Fruit fly (Drosophila melanogaster) whole organism, embryonic: ENCODE measurements around the gene fry.

Experiments
- Adf1 ChIP-seq: fragments of 200-800 bp; sonication (Bioruptor generic); IDR thresholded peaks from 2 replicates; pipeline ENCODE4 v1.3.6; 2022; ENCODE audit warnings: missing biosample characterization, missing genetic modification characterization
- Atf6 ChIP-seq: fragments of 200-800 bp; sonication (Bioruptor generic); IDR thresholded peaks from 2 replicates; pipeline ENCODE4 v1.3.6; 2022; ENCODE audit warnings: missing biosample characterization, missing genetic modification characterization
- CG10147 ChIP-seq: fragments of 200-800 bp; sonication (Bioruptor generic); optimal IDR thresholded peaks from 2 replicates; lab custom pipeline; 2019; ENCODE audit warnings: missing biosample characterization, mild to moderate bottlenecking, missing genetic modification characterization, moderate library complexity
- CG11085 ChIP-seq: fragments of 200-800 bp; sonication (Bioruptor generic); IDR thresholded peaks from 2 replicates; pipeline ENCODE4 v1.3.6; 2022; ENCODE audit warnings: missing biosample characterization, missing genetic modification characterization
- CG11247 ChIP-seq: fragments of 200-800 bp; sonication (Bioruptor generic); IDR thresholded peaks from 2 replicates; pipeline ENCODE4 v1.3.6; 2022; ENCODE audit warnings: missing biosample characterization, missing genetic modification characterization
- CG1233 ChIP-seq: fragments of 200-800 bp; sonication (Bioruptor generic); optimal IDR thresholded peaks from 4 replicates; lab custom pipeline; 2018; ENCODE audit warnings: missing biosample characterization, mild to moderate bottlenecking, missing genetic modification characterization
- CG12391 ChIP-seq: fragments of 200-800 bp; sonication (Bioruptor generic); optimal IDR thresholded peaks from 3 replicates; lab custom pipeline; 2018; ENCODE audit warnings: missing biosample characterization, mild to moderate bottlenecking, missing genetic modification characterization, moderate library complexity
- CG13624 ChIP-seq: fragments of 200-800 bp; sonication (Bioruptor generic); optimal IDR thresholded peaks from 2 replicates; lab custom pipeline; 2016; ENCODE audit warnings: missing biosample characterization, missing genetic modification characterization
- CG13894 ChIP-seq: fragments of 200-800 bp; sonication (Bioruptor generic); optimal IDR thresholded peaks from 3 replicates; lab custom pipeline; 2018; ENCODE audit warnings: missing biosample characterization, mild to moderate bottlenecking, missing genetic modification characterization, moderate library complexity
- CG15514 ChIP-seq: fragments of 200-800 bp; sonication (Bioruptor generic); optimal IDR thresholded peaks from 3 replicates; lab custom pipeline; 2017; ENCODE audit warnings: missing biosample characterization, missing genetic modification characterization, mild to moderate bottlenecking, moderate library complexity, missing genetic modification reagents
- CG16863 ChIP-seq: fragments of 200-800 bp; sonication (Bioruptor generic); optimal IDR thresholded peaks from 3 replicates; lab custom pipeline; 2016; ENCODE audit warnings: missing biosample characterization, missing genetic modification characterization
- CG2120 ChIP-seq: fragments of 200-800 bp; sonication (Bioruptor generic); optimal IDR thresholded peaks from 3 replicates; lab custom pipeline; 2016; ENCODE audit warnings: missing biosample characterization, missing genetic modification characterization
- CG32767 ChIP-seq: fragments of 200-800 bp; sonication (Bioruptor generic); IDR thresholded peaks from 2 replicates; pipeline ENCODE4 v1.3.6; 2022; ENCODE audit warnings: missing biosample characterization, missing genetic modification characterization
- CG33557 ChIP-seq: fragments of 200-800 bp; sonication (Bioruptor generic); optimal IDR thresholded peaks from 2 replicates; lab custom pipeline; 2019; ENCODE audit warnings: missing biosample characterization, mild to moderate bottlenecking, missing genetic modification characterization, moderate library complexity
- CG34376 ChIP-seq: fragments of 200-800 bp; sonication (Bioruptor generic); optimal IDR thresholded peaks from 2 replicates; lab custom pipeline; 2018; ENCODE audit warnings: missing biosample characterization, mild to moderate bottlenecking, missing genetic modification characterization
- CG4707 ChIP-seq: fragments of 200-800 bp; sonication (Bioruptor generic); optimal IDR thresholded peaks from 2 replicates; lab custom pipeline; 2018; ENCODE audit warnings: missing biosample characterization, mild to moderate bottlenecking, missing genetic modification characterization, moderate library complexity
- CG6175 ChIP-seq: fragments of 200-800 bp; sonication (Bioruptor generic); IDR thresholded peaks from 3 replicates; pipeline ENCODE4 v1.3.6; 2022; ENCODE audit warnings: missing biosample characterization, missing genetic modification characterization
- CG6813 ChIP-seq: fragments of 200-800 bp; sonication (Bioruptor generic); optimal IDR thresholded peaks from 2 replicates; lab custom pipeline; 2017; ENCODE audit warnings: missing biosample characterization, missing genetic modification characterization, mild to moderate bottlenecking, moderate library complexity, missing genetic modification reagents
- CG7786 ChIP-seq: fragments of 200-800 bp; sonication (Bioruptor generic); optimal IDR thresholded peaks from 2 replicates; lab custom pipeline; 2016; ENCODE audit warnings: missing biosample characterization, missing genetic modification characterization
- CG7928 ChIP-seq: fragments of 200-800 bp; sonication (Bioruptor generic); optimal IDR thresholded peaks from 2 replicates; lab custom pipeline; 2017; ENCODE audit warnings: missing biosample characterization, mild to moderate bottlenecking, missing genetic modification characterization
- CG8359 ChIP-seq: fragments of 200-800 bp; sonication (Bioruptor generic); optimal IDR thresholded peaks from 2 replicates; lab custom pipeline; 2017; ENCODE audit warnings: missing biosample characterization, mild to moderate bottlenecking, missing genetic modification characterization, borderline replicate concordance
- CG8944 ChIP-seq: fragments of 200-800 bp; sonication (Bioruptor generic); optimal IDR thresholded peaks from 3 replicates; lab custom pipeline; 2016; ENCODE audit warnings: missing biosample characterization, missing genetic modification characterization
- CG9609 ChIP-seq: fragments of 200-800 bp; sonication (Bioruptor generic); optimal IDR thresholded peaks from 3 replicates; lab custom pipeline; 2016; ENCODE audit warnings: missing biosample characterization, missing genetic modification characterization
- Dbx ChIP-seq: fragments of 200-800 bp; sonication (Bioruptor generic); IDR thresholded peaks from 3 replicates; pipeline ENCODE4 v1.3.6; 2022; ENCODE audit warnings: missing biosample characterization, missing genetic modification characterization
- Dref ChIP-seq: fragments of 200-800 bp; sonication (Bioruptor generic); IDR thresholded peaks from 2 replicates; pipeline ENCODE4 v1.3.6; 2022; ENCODE audit warnings: missing biosample characterization, missing genetic modification characterization
- ERR ChIP-seq: fragments of 200-800 bp; sonication (Bioruptor generic); optimal IDR thresholded peaks from 2 replicates; lab custom pipeline; 2016; ENCODE audit warnings: missing biosample characterization, missing genetic modification characterization
- Hand ChIP-seq: fragments of 200-800 bp; sonication (Bioruptor generic); optimal IDR thresholded peaks from 2 replicates; lab custom pipeline; 2017; ENCODE audit warnings: mild to moderate bottlenecking, missing biosample characterization, missing genetic modification reagents, missing genetic modification characterization
- MTF-1 ChIP-seq: fragments of 200-800 bp; sonication (Bioruptor generic); optimal IDR thresholded peaks from 2 replicates; lab custom pipeline; 2018; ENCODE audit warnings: missing biosample characterization, mild to moderate bottlenecking, missing genetic modification characterization, borderline replicate concordance
- Myb ChIP-seq: fragments of 200-800 bp; sonication (Bioruptor generic); optimal IDR thresholded peaks from 2 replicates; lab custom pipeline; 2016; ENCODE audit warnings: missing biosample characterization, missing genetic modification characterization
- Opbp ChIP-seq: fragments of 200-800 bp; sonication (Bioruptor generic); IDR thresholded peaks from 3 replicates; pipeline ENCODE4 v1.3.6; 2022; ENCODE audit warnings: missing biosample characterization, missing genetic modification characterization; ENCODE audit not compliant: partially characterized antibody
- Poxn ChIP-seq: fragments of 200-800 bp; sonication (Bioruptor generic); IDR thresholded peaks from 2 replicates; pipeline ENCODE4 v1.3.6; 2022; ENCODE audit warnings: missing biosample characterization, missing genetic modification characterization
- Rx ChIP-seq: fragments of 200-800 bp; sonication (Bioruptor generic); IDR thresholded peaks from 2 replicates; pipeline ENCODE4 v1.3.6; 2022; ENCODE audit warnings: missing biosample characterization, missing genetic modification characterization
- Sry-β ChIP-seq: fragments of 200-800 bp; sonication (Bioruptor generic); optimal IDR thresholded peaks from 2 replicates; lab custom pipeline; 2018; ENCODE audit warnings: missing biosample characterization, mild to moderate bottlenecking, missing genetic modification characterization, moderate library complexity
- Vsx1 ChIP-seq: fragments of 200-800 bp; sonication (Bioruptor generic); optimal IDR thresholded peaks from 2 replicates; lab custom pipeline; 2017; ENCODE audit warnings: missing biosample characterization, mild to moderate bottlenecking, missing genetic modification characterization, missing genetic modification reagents
- Xrp1 ChIP-seq: fragments of 200-800 bp; sonication (Bioruptor generic); IDR thresholded peaks from 2 replicates; pipeline ENCODE4 v1.3.6; 2022; ENCODE audit warnings: missing biosample characterization, missing genetic modification characterization
- gce ChIP-seq: fragments of 200-800 bp; sonication (Bioruptor generic); IDR thresholded peaks from 3 replicates; pipeline ENCODE4 v1.3.6; 2022; ENCODE audit warnings: missing biosample characterization, missing genetic modification characterization
- gcm ChIP-seq: fragments of 200-800 bp; sonication (Bioruptor generic); optimal IDR thresholded peaks from 2 replicates; lab custom pipeline; 2019; ENCODE audit warnings: missing biosample characterization, mild to moderate bottlenecking, missing genetic modification characterization, moderate library complexity
- grau ChIP-seq: fragments of 200-800 bp; optimal IDR thresholded peaks from 3 replicates; lab custom pipeline; 2019; ENCODE audit warnings: missing biosample characterization, mild to moderate bottlenecking, missing genetic modification characterization, moderate library complexity
- hkb ChIP-seq, 2 experiments: fragments of 200-800 bp in 1 of 2; fragments of >200 bp in 1 of 2; sonication (Bioruptor generic) in 1 of 2; IDR thresholded peaks in 1 of 2; optimal IDR thresholded peaks in 1 of 2; 2 replicates each; pipeline versions ENCODE4 v1.3.6 to Lab custom; 2017 to 2022; ENCODE audit warnings: missing biosample characterization in 1 of 2, missing genetic modification characterization in 1 of 2
- ind ChIP-seq: fragments of 200-800 bp; sonication (Bioruptor generic); optimal IDR thresholded peaks from 3 replicates; lab custom pipeline; 2016; ENCODE audit warnings: missing biosample characterization, missing genetic modification characterization
- lov ChIP-seq, 2 experiments: fragments of 200-800 bp in 1 of 2; fragments of >200 bp in 1 of 2; sonication (Bioruptor generic) in 1 of 2; IDR thresholded peaks in 1 of 2; optimal IDR thresholded peaks in 1 of 2; 2 replicates in 1 of 2; 3 replicates in 1 of 2; pipeline versions ENCODE4 v1.3.6 to Lab custom; 2017 to 2022; ENCODE audit warnings: missing biosample characterization in 1 of 2, missing genetic modification characterization in 1 of 2
- mld ChIP-seq: fragments of 200-800 bp; sonication (Bioruptor generic); IDR thresholded peaks from 3 replicates; pipeline ENCODE4 v1.3.6; 2022; ENCODE audit warnings: missing biosample characterization, missing genetic modification characterization; ENCODE audit not compliant: partially characterized antibody
- nom ChIP-seq: fragments of 200-800 bp; sonication (Bioruptor generic); optimal IDR thresholded peaks from 2 replicates; lab custom pipeline; 2017; ENCODE audit warnings: missing biosample characterization, missing genetic modification characterization, mild to moderate bottlenecking, moderate library complexity, missing genetic modification reagents
- otp ChIP-seq: fragments of 200-800 bp; sonication (Bioruptor generic); IDR thresholded peaks from 3 replicates; pipeline ENCODE4, ENCODE4 v1.3.6; 2022; ENCODE audit warnings: missing biosample characterization, missing genetic modification characterization
- pan ChIP-seq, 4 experiments: fragments of >200 bp in 3 of 4; fragments of 200-800 bp in 1 of 4; sonication (Bioruptor generic) in 1 of 4; optimal IDR thresholded peaks in 3 of 4; IDR thresholded peaks in 1 of 4; 2 replicates each; pipeline versions ENCODE4 v1.3.6 to Lab custom; 2017 to 2022; ENCODE audit warnings: missing biosample characterization in 2 of 4, missing genetic modification characterization in 2 of 4, mixed read lengths in 1 of 4
- slp2 ChIP-seq: fragments of 200-800 bp; sonication (Bioruptor generic); optimal IDR thresholded peaks from 2 replicates; lab custom pipeline; 2016; ENCODE audit warnings: missing biosample characterization, missing genetic modification characterization
- sna ChIP-seq: fragments of 200-800 bp; sonication (Bioruptor generic); IDR thresholded peaks from 2 replicates; pipeline ENCODE4 v1.3.6; 2022; ENCODE audit warnings: missing biosample characterization, missing genetic modification characterization; ENCODE audit not compliant: partially characterized antibody
- sr ChIP-seq: fragments of 200-800 bp; sonication (Bioruptor generic); IDR thresholded peaks from 3 replicates; pipeline ENCODE4 v1.3.6; 2022; ENCODE audit warnings: missing biosample characterization, missing genetic modification characterization
- trem ChIP-seq: fragments of 200-800 bp; optimal IDR thresholded peaks from 3 replicates; lab custom pipeline; 2019; ENCODE audit warnings: missing biosample characterization, mild to moderate bottlenecking, missing genetic modification characterization, moderate library complexity
- ttk ChIP-seq: fragments of 200-800 bp; sonication (Bioruptor generic); IDR thresholded peaks from 2 replicates; pipeline ENCODE4 v2.1.2; 2022; ENCODE audit warnings: missing biosample characterization, missing genetic modification characterization

Gene fry

dm6 chr3L:9726707-9727106, 47.8 kb upstream of the fry start, which contains the start of gene Naa60 (continued):
- TF ChIP-seq CG12391 = peak; percentile 33
- TF ChIP-seq ind (GFP tag; lab: Kevin White, UChicago) = no peak
- no peak for TF ChIP-seq pan (optimal IDR thresholded peaks at IDR 0.05; lab: Kevin White, UChicago)
- no peak for TF ChIP-seq pan (GFP tag; optimal IDR thresholded peaks at IDR 0.05 in 1 of 2, IDR thresholded peaks at IDR 0.05 in 1 of 2)
- no peak for TF ChIP-seq ttk (GFP tag; lab: Robert Waterston, UW)
- TF ChIP-seq Xrp1 (GFP tag; lab: Robert Waterston, UW) = no peak
- no peak for TF ChIP-seq Atf6 (GFP tag; lab: Robert Waterston, UW)
- TF ChIP-seq Dbx = no peak
- TF ChIP-seq trem (tag; lab: Kevin White, UChicago) = peak; percentile 55
- peak; percentile 22 for TF ChIP-seq CG2120 (GFP tag; lab: Kevin White, UChicago)
- no peak for TF ChIP-seq CG34376 (GFP tag; lab: Kevin White, UChicago)
- TF ChIP-seq CG11247 (GFP tag; lab: Robert Waterston, UW) = no peak
- TF ChIP-seq sr (GFP tag; lab: Robert Waterston, UW) = no peak
- no peak for TF ChIP-seq Hand
- no peak for TF ChIP-seq gcm (GFP tag; lab: Kevin White, UChicago)
- TF ChIP-seq CG8359 (GFP tag; lab: Kevin White, UChicago) = no peak
- no peak for TF ChIP-seq CG13624
- no peak for TF ChIP-seq CG6175
- TF ChIP-seq CG10147 (GFP tag; lab: Kevin White, UChicago) = no peak
- no peak for TF ChIP-seq CG8944
- no peak for TF ChIP-seq hkb (optimal IDR thresholded peaks at IDR 0.05; lab: Kevin White, UChicago)
- no peak for TF ChIP-seq hkb (GFP tag; IDR thresholded peaks at IDR 0.05; lab: Robert Waterston, UW)
- TF ChIP-seq CG33557 (GFP tag; lab: Kevin White, UChicago) = no peak
- no peak for TF ChIP-seq lov (optimal IDR thresholded peaks at IDR 0.05; lab: Kevin White, UChicago)
- no peak for TF ChIP-seq lov (GFP tag; IDR thresholded peaks at IDR 0.05; lab: Robert Waterston, UW)
- no peak for TF ChIP-seq CG4707 (GFP tag; lab: Kevin White, UChicago)
- peak; percentile 24 for TF ChIP-seq grau (tag; lab: Kevin White, UChicago)
- TF ChIP-seq nom (GFP tag; lab: Kevin White, UChicago) = no peak
- no peak for TF ChIP-seq CG11085 (GFP tag; lab: Robert Waterston, UW)
- no peak for TF ChIP-seq otp (GFP tag; lab: Robert Waterston, UW)
- no peak for TF ChIP-seq Myb
- TF ChIP-seq Adf1 = no peak
- TF ChIP-seq gce (GFP tag; lab: Robert Waterston, UW) = no peak
- no peak for TF ChIP-seq Rx (GFP tag; lab: Robert Waterston, UW)
- TF ChIP-seq CG15514 = peak; percentile 71
- no peak for TF ChIP-seq Sry-β (GFP tag; lab: Kevin White, UChicago)
- no peak for TF ChIP-seq CG1233 (GFP tag; lab: Kevin White, UChicago)
- TF ChIP-seq CG32767 (GFP tag; lab: Robert Waterston, UW) = no peak
- TF ChIP-seq Vsx1 (GFP tag; lab: Kevin White, UChicago) = no peak
- no peak for TF ChIP-seq Poxn
- no peak for TF ChIP-seq CG7928
- TF ChIP-seq CG7786 = no peak
- no peak for TF ChIP-seq MTF-1 (GFP tag; lab: Kevin White, UChicago)
- TF ChIP-seq Dref (GFP tag; lab: Robert Waterston, UW) = peak; percentile 73
- peak; percentile 90 for TF ChIP-seq Opbp (GFP tag; lab: Robert Waterston, UW)
- TF ChIP-seq ERR (GFP tag; lab: Kevin White, UChicago) = no peak
- TF ChIP-seq slp2 (GFP tag; lab: Kevin White, UChicago) = no peak
- TF ChIP-seq CG9609 (GFP tag; lab: Kevin White, UChicago) = no peak
- no peak for TF ChIP-seq CG16863 (GFP tag; lab: Kevin White, UChicago)
- TF ChIP-seq CG6813 (GFP tag; lab: Kevin White, UChicago) = no peak
- no peak for TF ChIP-seq CG13894
- TF ChIP-seq mld (GFP tag; lab: Robert Waterston, UW) = peak; percentile 69
- peak; percentile 78 for TF ChIP-seq sna
